Worm (Caenorhabditis elegans) whole organism, young adult: Measurements from ENCODE around the gene msp-113.
"Not testable (repeated sequence)": the region's sequence is repeated elsewhere in the genome, so short reads cannot be mapped to it uniquely, and the experiment has no call there.

Source experiments
- F57C9.4 ChIP-seq: sonication (generic microtip); optimal IDR thresholded peaks from 2 replicates; lab custom pipeline; 2017; ENCODE audit warnings: mild to moderate bottlenecking, missing genetic modification characterization, missing compliant biosample characterization
- Y53F4B.3 ChIP-seq: fragments of 200-800 bp; sonication (Bioruptor generic); IDR thresholded peaks from 2 replicates; pipeline ENCODE4 v1.3.6; 2022; ENCODE audit warnings: missing genetic modification reagents, missing genetic modification characterization, missing compliant biosample characterization
- bed-2 ChIP-seq: fragments of 200-800 bp; sonication (Bioruptor generic); IDR thresholded peaks from 2 replicates; pipeline ENCODE4 v1.3.6; 2022; ENCODE audit warnings: missing genetic modification reagents, missing genetic modification characterization, missing compliant biosample characterization
- ceh-58 ChIP-seq: fragments of 200-800 bp; sonication (Bioruptor generic); IDR thresholded peaks from 2 replicates; pipeline ENCODE4 v1.3.6; 2022; ENCODE audit warnings: missing genetic modification characterization, missing compliant biosample characterization

ce11 chrIV:5260289-5260688 is 37.5 kb upstream of the msp-113 start, which contains the start of gene msp-19:
- TF ChIP-seq ceh-58 (GFP tag; lab: Robert Waterston, UW); bed-2 (GFP tag; lab: Robert Waterston, UW); Y53F4B.3; F57C9.4 (tag; lab: Kevin White, UChicago): not testable (repeated sequence)
